Worm (Caenorhabditis elegans) whole organism, late embryonic: ENCODE data around the gene shc-2.

Source experiments
- lim-6 ChIP-seq: sonication (generic microtip); optimal IDR thresholded peaks from 2 replicates; lab custom pipeline; 2016; ENCODE audit warnings: missing genetic modification characterization, missing compliant biosample characterization
- nhr-11 ChIP-seq: fragments of 150-350 bp; optimal IDR thresholded peaks from 2 replicates; lab custom pipeline; 2014; ENCODE audit warnings: missing biosample characterization, missing genetic modification characterization
- pag-3 ChIP-seq: sonication (generic microtip); optimal IDR thresholded peaks from 2 replicates; lab custom pipeline; 2016; ENCODE audit warnings: missing compliant biosample characterization, missing genetic modification characterization, borderline replicate concordance

- TF ChIP-seq pag-3: no peak
- no peak for TF ChIP-seq lim-6 (tag; lab: Kevin White, UChicago)
- no peak for TF ChIP-seq nhr-11
These were observed 51.6 kb downstream of the shc-2 start for ce11 chrII:5020513-5021081.
